Worm (Caenorhabditis elegans) whole organism, early embryonic: Measurements from ENCODE around the gene enri-2.

Source experiments
- ama-1 ChIP-seq: fragments of 150-350 bp; optimal IDR thresholded peaks from 2 replicates; lab custom pipeline; 2014
- ceh-36 ChIP-seq: sonication (generic microtip); optimal IDR thresholded peaks from 2 replicates; lab custom pipeline; 2016; ENCODE audit warnings: missing genetic modification characterization, inconsistent platforms, missing compliant biosample characterization
- hmbx-1 ChIP-seq: sonication (generic microtip); optimal IDR thresholded peaks from 2 replicates; lab custom pipeline; 2016; ENCODE audit warnings: mild to moderate bottlenecking, missing genetic modification characterization, missing compliant biosample characterization
- pes-1 ChIP-seq: fragments of 200-800 bp; sonication (Bioruptor generic); IDR thresholded peaks from 2 replicates; pipeline ENCODE4 v1.3.6; 2022; ENCODE audit warnings: missing genetic modification reagents, missing genetic modification characterization, missing compliant biosample characterization

- TF ChIP-seq ama-1 (lab: Kevin White, UChicago) (no peak), ceh-36 (tag; lab: Kevin White, UChicago) (no peak), hmbx-1 (tag; lab: Kevin White, UChicago) (no peak), pes-1 (no peak)
Observed at ce11 chrX:14559519-14560296, 14.1 kb downstream of the enri-2 start.
